Fruit fly (Drosophila melanogaster): ENCODE results near the gene Ance-3.

The Ance-3 gene

dm6 chr2L:13876698-13877097 lies 37.8 kb upstream of the Ance-3 start (continued):
- TF ChIP-seq MTF-1 (GFP tag; optimal IDR thresholded peaks at IDR 0.05; ENCODE audit: borderline replicate concordance) (no peak), pfk (GFP tag; optimal IDR thresholded peaks at IDR 0.05) (no peak), CG17186 (GFP tag; optimal IDR thresholded peaks at IDR 0.05) (no peak), Hmx (GFP tag; optimal IDR thresholded peaks at IDR 0.05) (no peak), D19A (tag; optimal IDR thresholded peaks at IDR 0.05) (peak; percentile 18), CG15011 (GFP tag; optimal IDR thresholded peaks at IDR 0.05) (no peak), p53 (GFP tag; optimal IDR thresholded peaks at IDR 0.05) (no peak), Xbp1 (GFP tag; optimal IDR thresholded peaks at IDR 0.05) (peak; percentile 25), MESR4 (GFP tag; optimal IDR thresholded peaks at IDR 0.05) (no peak), ems (GFP tag; optimal IDR thresholded peaks at IDR 0.05) (no peak), CG6765 (GFP tag; optimal IDR thresholded peaks at IDR 0.05) (no peak), CG17361 (GFP tag; IDR thresholded peaks at IDR 0.05) (peak; percentile 76), sc (optimal IDR thresholded peaks at IDR 0.05) (no peak), sc (GFP tag; optimal IDR thresholded peaks at IDR 0.05) (peak; percentile 35), CG18599 (GFP tag; optimal IDR thresholded peaks at IDR 0.05) (peak; percentile 4), Six4 (GFP tag; optimal IDR thresholded peaks at IDR 0.05) (no peak), CG12071 (GFP tag; optimal IDR thresholded peaks at IDR 0.05) (no peak), CG1602 (GFP tag; optimal IDR thresholded peaks at IDR 0.05) (peak; percentile 8), CG42726 (GFP tag; IDR thresholded peaks at IDR 0.05; ENCODE audit: partially characterized antibody) (no peak), CG10462 (GFP tag; optimal IDR thresholded peaks at IDR 0.05) (no peak), CG12104 (GFP tag; optimal IDR thresholded peaks at IDR 0.05) (no peak), Hsf (GFP tag; optimal IDR thresholded peaks at IDR 0.05) (no peak), aop (GFP tag; IDR thresholded peaks at IDR 0.05) (no peak), btn (GFP tag; optimal IDR thresholded peaks at IDR 0.05) (no peak), disco-r (GFP tag; optimal IDR thresholded peaks at IDR 0.05) (no peak), scrt (GFP tag; optimal IDR thresholded peaks at IDR 0.05) (no peak), pzg (GFP tag; optimal IDR thresholded peaks at IDR 0.05) (no peak), hth (optimal IDR thresholded peaks at IDR 0.05) (no peak), CG7839 (tag; optimal IDR thresholded peaks at IDR 0.05) (peak; percentile 61), insv (GFP tag; optimal IDR thresholded peaks at IDR 0.05) (no peak), abd-A (tag; optimal IDR thresholded peaks at IDR 0.05) (no peak), Optix (GFP tag; IDR thresholded peaks at IDR 0.05) (no peak), cas (GFP tag; IDR thresholded peaks at IDR 0.05) (no peak), PHDP (tag; optimal IDR thresholded peaks at IDR 0.05) (peak; percentile 37), CG11723 (GFP tag; optimal IDR thresholded peaks at IDR 0.05) (no peak), ranshi (GFP tag; IDR thresholded peaks at IDR 0.05) (no peak), Elba2 (GFP tag; optimal IDR thresholded peaks at IDR 0.05) (no peak), Dfd (GFP tag; optimal IDR thresholded peaks at IDR 0.05) (no peak), CG17912 (GFP tag; optimal IDR thresholded peaks at IDR 0.05) (no peak), CG7372 (GFP tag; IDR thresholded peaks at IDR 0.05) (no peak), CG32767 (GFP tag; IDR thresholded peaks at IDR 0.05) (no peak), CG34224 (GFP tag; IDR thresholded peaks at IDR 0.05; ENCODE audit: partially characterized antibody) (no peak), CoRest (tag; optimal IDR thresholded peaks at IDR 0.05) (peak; percentile 54), CG30020 (tag; optimal IDR thresholded peaks at IDR 0.05) (no peak), dimm (GFP tag; IDR thresholded peaks at IDR 0.05) (no peak), CG11247 (GFP tag; IDR thresholded peaks at IDR 0.05) (no peak), gsb (GFP tag; IDR thresholded peaks at IDR 0.05) (no peak), zen2 (GFP tag; IDR thresholded peaks at IDR 0.05; ENCODE audit: partially characterized antibody) (no peak), Mrtf (GFP tag; IDR thresholded peaks at IDR 0.05) (no peak), Dref (GFP tag; IDR thresholded peaks at IDR 0.05) (no peak), Hey (tag; optimal IDR thresholded peaks at IDR 0.05) (no peak), H2.0 (GFP tag; IDR thresholded peaks at IDR 0.05) (no peak), CG2129 (GFP tag; IDR thresholded peaks at IDR 0.05; ENCODE audit: partially characterized antibody) (no peak)

All from whole organism, embryonic.